Fruit fly (Drosophila melanogaster) whole organism, embryonic: Measurements from ENCODE around the gene CG32271.

ENCODE experiments used
- B-H2 ChIP-seq: fragments of 200-800 bp; sonication (Bioruptor generic); optimal IDR thresholded peaks from 2 replicates; lab custom pipeline; 2018; ENCODE audit warnings: missing biosample characterization, mild to moderate bottlenecking, missing genetic modification characterization
- C15 ChIP-seq: fragments of 200-800 bp; sonication (Bioruptor generic); IDR thresholded peaks from 3 replicates; pipeline ENCODE4 v1.3.6; 2022; ENCODE audit warnings: missing biosample characterization, missing genetic modification characterization
- CG12391 ChIP-seq: fragments of 200-800 bp; sonication (Bioruptor generic); optimal IDR thresholded peaks from 3 replicates; lab custom pipeline; 2018; ENCODE audit warnings: missing biosample characterization, mild to moderate bottlenecking, missing genetic modification characterization, moderate library complexity
- CG13775 ChIP-seq: fragments of 200-800 bp; sonication (Bioruptor generic); optimal IDR thresholded peaks from 3 replicates; lab custom pipeline; 2017; ENCODE audit warnings: missing biosample characterization, mild to moderate bottlenecking, missing genetic modification characterization
- CG15269 ChIP-seq: fragments of 200-800 bp; sonication (Bioruptor generic); optimal IDR thresholded peaks from 2 replicates; lab custom pipeline; 2018; ENCODE audit warnings: missing biosample characterization, mild to moderate bottlenecking, missing genetic modification characterization, moderate library complexity
- CG17802 ChIP-seq: fragments of 200-800 bp; sonication (Bioruptor generic); optimal IDR thresholded peaks from 2 replicates; lab custom pipeline; 2018; ENCODE audit warnings: missing biosample characterization, mild to moderate bottlenecking, missing genetic modification characterization, moderate library complexity
- CG2678 ChIP-seq: fragments of 200-800 bp; sonication (Bioruptor generic); optimal IDR thresholded peaks from 3 replicates; lab custom pipeline; 2019; ENCODE audit warnings: missing biosample characterization, mild to moderate bottlenecking, missing genetic modification characterization, moderate library complexity
- CG2875 ChIP-seq: fragments of 200-800 bp; sonication (Bioruptor generic); optimal IDR thresholded peaks from 2 replicates; lab custom pipeline; 2017; ENCODE audit warnings: missing biosample characterization, mild to moderate bottlenecking, missing genetic modification characterization, missing genetic modification reagents
- CG30020 ChIP-seq: fragments of 200-800 bp; optimal IDR thresholded peaks from 2 replicates; lab custom pipeline; 2019; ENCODE audit warnings: missing biosample characterization, mild to moderate bottlenecking, missing genetic modification characterization, moderate library complexity
- CG32767 ChIP-seq: fragments of 200-800 bp; sonication (Bioruptor generic); IDR thresholded peaks from 2 replicates; pipeline ENCODE4 v1.3.6; 2022; ENCODE audit warnings: missing biosample characterization, missing genetic modification characterization
- CG3407 ChIP-seq: fragments of 200-800 bp; sonication (Bioruptor generic); optimal IDR thresholded peaks from 2 replicates; lab custom pipeline; 2018; ENCODE audit warnings: missing biosample characterization, mild to moderate bottlenecking, missing genetic modification characterization
- CG4404 ChIP-seq: fragments of 200-800 bp; sonication (Bioruptor generic); IDR thresholded peaks from 2 replicates; pipeline ENCODE4 v1.3.6; 2022; ENCODE audit warnings: missing biosample characterization, missing genetic modification characterization
- CG5953 ChIP-seq: fragments of 200-800 bp; sonication (Bioruptor generic); IDR thresholded peaks from 2 replicates; pipeline ENCODE4 v1.3.6; 2022; ENCODE audit warnings: missing biosample characterization, missing genetic modification characterization
- CG7357 ChIP-seq: fragments of 200-800 bp; sonication (Bioruptor generic); IDR thresholded peaks from 3 replicates; pipeline ENCODE4 v1.3.6; 2022; ENCODE audit warnings: missing biosample characterization, missing genetic modification characterization
- CG7839 ChIP-seq: fragments of 200-800 bp; sonication (Bioruptor generic); optimal IDR thresholded peaks from 3 replicates; lab custom pipeline; 2018; ENCODE audit warnings: missing biosample characterization, mild to moderate bottlenecking, missing genetic modification characterization, moderate library complexity
- CG7987 ChIP-seq: fragments of 200-800 bp; sonication (Bioruptor generic); optimal IDR thresholded peaks from 2 replicates; lab custom pipeline; 2018; ENCODE audit warnings: missing biosample characterization, mild to moderate bottlenecking, missing genetic modification characterization, moderate library complexity
- CG9609 ChIP-seq: fragments of 200-800 bp; sonication (Bioruptor generic); optimal IDR thresholded peaks from 3 replicates; lab custom pipeline; 2016; ENCODE audit warnings: missing biosample characterization, missing genetic modification characterization
- Dip2 ChIP-seq: fragments of 200-800 bp; sonication (Bioruptor generic); IDR thresholded peaks from 2 replicates; pipeline ENCODE4 v1.3.6; 2022; ENCODE audit warnings: missing biosample characterization, missing genetic modification characterization
- Dp ChIP-seq: fragments of 200-800 bp; sonication (Bioruptor generic); optimal IDR thresholded peaks from 2 replicates; lab custom pipeline; 2018; ENCODE audit warnings: missing biosample characterization, mild to moderate bottlenecking, missing genetic modification characterization, moderate library complexity
- Drgx ChIP-seq: fragments of 200-800 bp; sonication (Bioruptor generic); IDR thresholded peaks from 2 replicates; pipeline ENCODE4 v1.3.6; 2022; ENCODE audit warnings: missing biosample characterization, missing genetic modification characterization
- Fer1 ChIP-seq: fragments of 200-800 bp; sonication (Bioruptor generic); optimal IDR thresholded peaks from 2 replicates; lab custom pipeline; 2017; ENCODE audit warnings: missing biosample characterization, mild to moderate bottlenecking, missing genetic modification characterization
- Fer2 ChIP-seq: fragments of 200-800 bp; sonication (Bioruptor generic); optimal IDR thresholded peaks from 2 replicates; lab custom pipeline; 2018; ENCODE audit warnings: missing biosample characterization, mild to moderate bottlenecking, missing genetic modification characterization, moderate library complexity
- GATAe ChIP-seq: fragments of 200-800 bp; sonication (Bioruptor generic); conservative IDR thresholded peaks from 2 replicates; pipeline ENCODE4 v1.3.6; 2022; ENCODE audit warnings: missing biosample characterization, missing genetic modification characterization
- HLH3B ChIP-seq: fragments of 200-800 bp; sonication (Bioruptor generic); IDR thresholded peaks from 2 replicates; pipeline ENCODE4 v1.3.6; 2022; ENCODE audit warnings: missing biosample characterization, missing genetic modification characterization
- Hand ChIP-seq: fragments of 200-800 bp; sonication (Bioruptor generic); optimal IDR thresholded peaks from 2 replicates; lab custom pipeline; 2017; ENCODE audit warnings: mild to moderate bottlenecking, missing biosample characterization, missing genetic modification reagents, missing genetic modification characterization
- Med ChIP-seq: fragments of 200-800 bp; sonication (Bioruptor generic); peaks from one replicate; lab custom pipeline; 2016; ENCODE audit warnings: missing biosample characterization, missing genetic modification characterization, mild to moderate bottlenecking, inconsistent platforms, moderate library complexity
- Meics ChIP-seq: fragments of 200-800 bp; sonication (Bioruptor generic); optimal IDR thresholded peaks from 2 replicates; lab custom pipeline; 2017; ENCODE audit warnings: missing biosample characterization, mild to moderate bottlenecking, missing genetic modification characterization
- NK7.1 ChIP-seq: fragments of 200-800 bp; sonication (Bioruptor generic); optimal IDR thresholded peaks from 3 replicates; lab custom pipeline; 2016; ENCODE audit warnings: missing biosample characterization, missing genetic modification characterization
- Sox102F ChIP-seq: fragments of 200-800 bp; sonication (Bioruptor generic); optimal IDR thresholded peaks from 2 replicates; lab custom pipeline; 2018; ENCODE audit warnings: missing biosample characterization, mild to moderate bottlenecking, missing genetic modification characterization, moderate library complexity
- Taf1 ChIP-seq: fragments of 200-800 bp; sonication (Bioruptor generic); IDR thresholded peaks from 2 replicates; pipeline ENCODE4 v1.3.6; 2022; ENCODE audit warnings: missing biosample characterization, missing genetic modification characterization
- Trl ChIP-seq, 3 experiments: fragments of >200 bp in 2 of 3; fragments of 200-800 bp in 1 of 3; sonication (Bioruptor generic) in 1 of 3; optimal IDR thresholded peaks; 2 replicates in 1 of 3; 3 replicates in 2 of 3; lab custom pipeline; 2016 to 2017; ENCODE audit warnings: missing biosample characterization in 1 of 3, missing genetic modification characterization in 1 of 3
- YL-1 ChIP-seq: fragments of 200-800 bp; sonication (Bioruptor generic); optimal IDR thresholded peaks from 3 replicates; lab custom pipeline; 2017; ENCODE audit warnings: missing biosample characterization, mild to moderate bottlenecking, missing genetic modification characterization
- ara ChIP-seq: fragments of 200-800 bp; sonication (Bioruptor generic); IDR thresholded peaks from 2 replicates; pipeline ENCODE4 v1.3.6; 2022; ENCODE audit warnings: missing biosample characterization, missing genetic modification characterization
- chm ChIP-seq: fragments of 200-800 bp; sonication (Bioruptor generic); IDR thresholded peaks from 2 replicates; pipeline ENCODE4 v1.3.6; 2022; ENCODE audit warnings: missing biosample characterization, missing genetic modification characterization
- chn ChIP-seq: fragments of 200-800 bp; sonication (Bioruptor generic); optimal IDR thresholded peaks from 2 replicates; lab custom pipeline; 2016; ENCODE audit warnings: missing biosample characterization, missing genetic modification characterization
- crol ChIP-seq: fragments of 200-800 bp; sonication (Bioruptor generic); IDR thresholded peaks from 2 replicates; pipeline ENCODE4 v1.3.6; 2022; ENCODE audit warnings: missing biosample characterization, missing genetic modification characterization
- fd102C ChIP-seq: fragments of 200-800 bp; sonication (Bioruptor generic); optimal IDR thresholded peaks from 2 replicates; lab custom pipeline; 2018; ENCODE audit warnings: missing biosample characterization, mild to moderate bottlenecking, missing genetic modification characterization, moderate library complexity
- fd96Cb ChIP-seq: fragments of 200-800 bp; sonication (Bioruptor generic); optimal IDR thresholded peaks from 2 replicates; lab custom pipeline; 2018; ENCODE audit warnings: missing biosample characterization, mild to moderate bottlenecking, missing genetic modification characterization, moderate library complexity
- fru ChIP-seq: fragments of >200 bp; optimal IDR thresholded peaks from 2 replicates; lab custom pipeline; 2017
- fu2 ChIP-seq: fragments of 200-800 bp; sonication (Bioruptor generic); optimal IDR thresholded peaks from 2 replicates; lab custom pipeline; 2016; ENCODE audit warnings: missing biosample characterization, missing genetic modification characterization
- gce ChIP-seq: fragments of 200-800 bp; sonication (Bioruptor generic); IDR thresholded peaks from 3 replicates; pipeline ENCODE4 v1.3.6; 2022; ENCODE audit warnings: missing biosample characterization, missing genetic modification characterization
- jumu ChIP-seq: fragments of 200-800 bp; sonication (Bioruptor generic); optimal IDR thresholded peaks from 3 replicates; lab custom pipeline; 2016; ENCODE audit warnings: missing biosample characterization, missing genetic modification characterization
- nerfin-2 ChIP-seq: fragments of 200-800 bp; sonication (Bioruptor generic); IDR thresholded peaks from 2 replicates; pipeline ENCODE4 v1.3.6; 2022; ENCODE audit warnings: missing biosample characterization, missing genetic modification characterization; ENCODE audit not compliant: partially characterized antibody
- odd ChIP-seq: fragments of 200-800 bp; sonication (Bioruptor generic); optimal IDR thresholded peaks from 2 replicates; lab custom pipeline; 2017; ENCODE audit warnings: missing biosample characterization, mild to moderate bottlenecking, missing genetic modification characterization
- otp ChIP-seq: fragments of 200-800 bp; sonication (Bioruptor generic); IDR thresholded peaks from 3 replicates; pipeline ENCODE4, ENCODE4 v1.3.6; 2022; ENCODE audit warnings: missing biosample characterization, missing genetic modification characterization
- pum ChIP-seq: fragments of 200-800 bp; sonication (Bioruptor generic); optimal IDR thresholded peaks from 2 replicates; lab custom pipeline; 2016; ENCODE audit warnings: missing biosample characterization, missing genetic modification characterization
- sc ChIP-seq, 3 experiments: fragments of >200 bp in 2 of 3; fragments of 200-800 bp in 1 of 3; sonication (Bioruptor generic) in 1 of 3; optimal IDR thresholded peaks; 2 replicates in 2 of 3; 3 replicates in 1 of 3; lab custom pipeline; 2017; ENCODE audit warnings: mild to moderate bottlenecking in 1 of 3, missing biosample characterization in 1 of 3, missing genetic modification characterization in 1 of 3, missing genetic modification reagents in 1 of 3
- tgo ChIP-seq: fragments of 200-800 bp; sonication (Bioruptor generic); IDR thresholded peaks from 3 replicates; pipeline ENCODE4 v1.3.6; 2022; ENCODE audit warnings: missing biosample characterization, missing genetic modification characterization
- wek ChIP-seq: fragments of 200-800 bp; sonication (Bioruptor generic); optimal IDR thresholded peaks from 3 replicates; lab custom pipeline; 2018; ENCODE audit warnings: missing biosample characterization, mild to moderate bottlenecking, missing genetic modification characterization, moderate library complexity
- zfh1 ChIP-seq: fragments of 200-800 bp; sonication (Bioruptor generic); IDR thresholded peaks from 3 replicates; pipeline ENCODE4 v1.3.6; 2022; ENCODE audit warnings: missing biosample characterization, missing genetic modification characterization

Gene CG32271

DNA sequence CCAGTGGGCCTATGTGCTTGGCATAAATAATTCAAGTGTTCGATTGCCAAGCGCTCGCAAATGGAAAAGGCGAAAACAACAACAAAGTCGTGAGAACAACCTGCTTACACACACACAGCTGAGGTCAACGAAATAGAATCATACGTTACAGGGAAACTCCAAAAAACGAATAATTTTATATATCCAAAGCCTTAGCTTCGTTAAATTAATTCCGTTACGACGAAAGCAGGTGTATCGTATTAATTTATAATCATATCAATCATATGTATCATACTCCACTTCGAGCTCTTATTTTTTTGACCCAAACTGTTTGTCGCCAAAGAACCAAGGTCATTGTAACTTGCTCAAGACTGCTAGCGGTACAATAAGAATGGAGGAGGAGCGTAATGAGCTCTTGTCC, 23.5 kb downstream of the CG32271 start (continued):
- TF ChIP-seq chm (GFP tag; lab: Robert Waterston, UW): peak; percentile 88
- TF ChIP-seq Hand: peak; percentile 64
- no peak for TF ChIP-seq fru
- peak; percentile 78 for TF ChIP-seq CG7357
- peak; percentile 43 for TF ChIP-seq fu2
- TF ChIP-seq otp (GFP tag; lab: Robert Waterston, UW): peak; percentile 59; the same call in 2 of the 3 replicates
- peak; percentile 89 for TF ChIP-seq zfh1
- TF ChIP-seq nerfin-2 (GFP tag; lab: Robert Waterston, UW): no peak
- TF ChIP-seq CG7839 (tag; lab: Kevin White, UChicago): peak; percentile 92
- TF ChIP-seq jumu (GFP tag; lab: Kevin White, UChicago): peak; percentile 74
- peak; percentile 85 for TF ChIP-seq gce (GFP tag; lab: Robert Waterston, UW)
- no peak for TF ChIP-seq Dp (GFP tag; lab: Kevin White, UChicago)
- peak; percentile 90 for TF ChIP-seq Drgx (GFP tag; lab: Robert Waterston, UW)
- TF ChIP-seq NK7.1 (GFP tag; lab: Kevin White, UChicago): peak; percentile 78
- TF ChIP-seq tgo (GFP tag; lab: Robert Waterston, UW): peak; percentile 87
- TF ChIP-seq Meics (GFP tag; lab: Kevin White, UChicago): peak; percentile 93
- TF ChIP-seq CG7987: peak; percentile 78
- TF ChIP-seq fd96Cb (tag; lab: Kevin White, UChicago): peak; percentile 87
- TF ChIP-seq CG15269 (tag; lab: Kevin White, UChicago): peak; percentile 91
- peak; percentile 75; the same call in 1 of the 2 replicates for TF ChIP-seq GATAe (GFP tag; lab: Robert Waterston, UW)
- peak; percentile 42 for TF ChIP-seq YL-1 (GFP tag; lab: Kevin White, UChicago)
- TF ChIP-seq Fer1 (GFP tag; lab: Kevin White, UChicago): no peak
- peak; percentile 48 for TF ChIP-seq wek (GFP tag; lab: Kevin White, UChicago)
- no peak for TF ChIP-seq CG30020 (tag; lab: Kevin White, UChicago)
- TF ChIP-seq chn (GFP tag; lab: Kevin White, UChicago): peak; percentile 79
- peak; percentile 83 for TF ChIP-seq CG2875
- peak; percentile 25 for TF ChIP-seq fd102C
- peak; percentile 78 for TF ChIP-seq CG13775 (GFP tag; lab: Kevin White, UChicago)
- TF ChIP-seq Taf1 (GFP tag; lab: Robert Waterston, UW): peak; percentile 82
- TF ChIP-seq Trl (optimal IDR thresholded peaks at IDR 0.05; lab: Kevin White, UChicago): no peak
- peak; percentile 89 for TF ChIP-seq Trl (GFP tag; optimal IDR thresholded peaks at IDR 0.05; lab: Kevin White, UChicago)
- TF ChIP-seq ara (GFP tag; lab: Robert Waterston, UW): peak; percentile 89
- TF ChIP-seq B-H2 (GFP tag; lab: Kevin White, UChicago): no peak
- peak; percentile 86 for TF ChIP-seq Sox102F
- TF ChIP-seq crol: no peak
- peak; percentile 63 for TF ChIP-seq CG32767 (GFP tag; lab: Robert Waterston, UW)
- TF ChIP-seq CG17802 (tag; lab: Kevin White, UChicago): peak; percentile 68
- TF ChIP-seq Med: peak; percentile 97
- TF ChIP-seq C15 (GFP tag; lab: Robert Waterston, UW): peak; percentile 81; the same call in 2 of the 3 replicates
- TF ChIP-seq CG12391: peak; percentile 87
- TF ChIP-seq CG9609 (GFP tag; lab: Kevin White, UChicago): peak; percentile 69
- peak; percentile 45 for TF ChIP-seq Fer2 (tag; lab: Kevin White, UChicago)
- TF ChIP-seq odd (GFP tag; lab: Kevin White, UChicago): no peak
- no peak for TF ChIP-seq Dip2 (GFP tag; lab: Robert Waterston, UW)
- TF ChIP-seq HLH3B: peak; percentile 86
- TF ChIP-seq sc (optimal IDR thresholded peaks at IDR 0.05; lab: Kevin White, UChicago): no peak
- peak; percentile 50 for TF ChIP-seq sc (GFP tag; optimal IDR thresholded peaks at IDR 0.05; lab: Kevin White, UChicago)
- peak; percentile 66 for TF ChIP-seq CG3407 (GFP tag; lab: Kevin White, UChicago)
- TF ChIP-seq CG5953 (GFP tag; lab: Robert Waterston, UW): peak; percentile 29; the same call in 1 of the 2 replicates
- peak; percentile 77 for TF ChIP-seq pum (GFP tag; lab: Kevin White, UChicago)
- TF ChIP-seq CG4404 (GFP tag; lab: Robert Waterston, UW): peak; percentile 74
- peak; percentile 93 for TF ChIP-seq CG2678 (tag; lab: Kevin White, UChicago)
